Worm (Caenorhabditis elegans): Measurements from ENCODE around the gene ZK1290.14.

The ZK1290.14 gene

ce11 chrII:7534369-7534768 lies 21.0 kb downstream of the ZK1290.14 start, which contains the start of gene wrt-10:
wrt-10 (minus strand) TSS chrII:7534563.
- TF ChIP-seq ceh-16 (tag; optimal IDR thresholded peaks at IDR 0.05) (peak; percentile 44), nhr-129 (tag; optimal IDR thresholded peaks at IDR 0.05) (no peak), elt-1 (tag; optimal IDR thresholded peaks at IDR 0.05) (peak; percentile 53), nhr-237 (tag; optimal IDR thresholded peaks at IDR 0.05) (no peak), sma-9 (GFP tag; optimal IDR thresholded peaks at IDR 0.05) (peak; percentile 23), sma-9 (tag; optimal IDR thresholded peaks at IDR 0.05) (no peak), ZK546.5 (tag; optimal IDR thresholded peaks at IDR 0.05) (no peak)

ce11 chrII:7531478-7531877 lies 23.9 kb downstream of the ZK1290.14 start:
- peak; percentile 51 for TF ChIP-seq nhr-21 (tag; optimal IDR thresholded peaks at IDR 0.05)
- peak; percentile 29 for TF ChIP-seq nhr-25 (tag; optimal IDR thresholded peaks at IDR 0.05)
- no peak for TF ChIP-seq F13H6.1 (tag; optimal IDR thresholded peaks at IDR 0.05)
- peak; percentile 54 for TF ChIP-seq sma-9 (GFP tag; optimal IDR thresholded peaks at IDR 0.05)
- no peak for TF ChIP-seq sma-9 (tag; optimal IDR thresholded peaks at IDR 0.05)
- TF ChIP-seq nhr-77 (tag; optimal IDR thresholded peaks at IDR 0.05) = no peak

ce11 chrII:7530944-7531343 lies 24.4 kb downstream of the ZK1290.14 start, which contains the start of gene wrt-1:
wrt-1 (plus strand) TSS chrII:7530996.
- no peak for TF ChIP-seq unc-62 (GFP tag; optimal IDR thresholded peaks at IDR 0.05)
- no peak for TF ChIP-seq unc-55 (GFP tag; optimal IDR thresholded peaks at IDR 0.05)
- TF ChIP-seq sem-4 (tag; optimal IDR thresholded peaks at IDR 0.05) = no peak
- TF ChIP-seq C34F6.9 (tag; optimal IDR thresholded peaks at IDR 0.05) = no peak
- TF ChIP-seq lin-11 (tag; optimal IDR thresholded peaks at IDR 0.05) = no peak
- no peak for TF ChIP-seq lsy-2 (tag; optimal IDR thresholded peaks at IDR 0.05)
- no peak for TF ChIP-seq mdl-1 (tag; optimal IDR thresholded peaks at IDR 0.05)
- peak; percentile 12 for TF ChIP-seq nhr-21 (tag; optimal IDR thresholded peaks at IDR 0.05)
- no peak for TF ChIP-seq R02D3.7 (tag; optimal IDR thresholded peaks at IDR 0.05)
- no peak for TF ChIP-seq skn-1 (tag; optimal IDR thresholded peaks at IDR 0.05)
- no peak for TF ChIP-seq snpc-4 (tag; optimal IDR thresholded peaks at IDR 0.05)
- no peak for TF ChIP-seq zag-1 (tag; optimal IDR thresholded peaks at IDR 0.05)
- TF ChIP-seq ceh-82 (tag; optimal IDR thresholded peaks at IDR 0.05) = no peak
- TF ChIP-seq blmp-1 (tag; optimal IDR thresholded peaks at IDR 0.05; ENCODE audit: insufficient read depth) = peak; percentile 5
- TF ChIP-seq elt-1 (tag; optimal IDR thresholded peaks at IDR 0.05) = no peak
- TF ChIP-seq ama-1 (optimal IDR thresholded peaks at IDR 0.05) = no peak

- peak; percentile 95 for TF ChIP-seq F13H6.1 (tag; optimal IDR thresholded peaks at IDR 0.05)
- peak; percentile 52 for TF ChIP-seq nhr-10 (tag; optimal IDR thresholded peaks at IDR 0.05)
- peak; percentile 97 for TF ChIP-seq sma-3 (GFP tag; optimal IDR thresholded peaks at IDR 0.05)
- TF ChIP-seq ZK546.5 (tag; optimal IDR thresholded peaks at IDR 0.05) = no peak
- peak; percentile 69 for TF ChIP-seq Y55F3AM.14 (GFP tag; optimal IDR thresholded peaks at IDR 0.05)
- TF ChIP-seq lin-11 (tag; optimal IDR thresholded peaks at IDR 0.05) = no peak
- peak; percentile 98 for TF ChIP-seq crh-2 (tag; optimal IDR thresholded peaks at IDR 0.05)
- TF ChIP-seq egl-27 (tag; optimal IDR thresholded peaks at IDR 0.05) = peak; percentile 92
- TF ChIP-seq C34F6.9 (tag; optimal IDR thresholded peaks at IDR 0.05) = peak; percentile 96
- peak; percentile 62 for TF ChIP-seq gmeb-1 (tag; optimal IDR thresholded peaks at IDR 0.05)
- no peak for TF ChIP-seq ztf-11 (tag; optimal IDR thresholded peaks at IDR 0.05)
- no peak for TF ChIP-seq alr-1 (tag; optimal IDR thresholded peaks at IDR 0.05)
- peak; percentile 18 for TF ChIP-seq unc-62 (GFP tag; optimal IDR thresholded peaks at IDR 0.05)
- TF ChIP-seq skn-1 (tag; optimal IDR thresholded peaks at IDR 0.05) = peak; percentile 62
- no peak for TF ChIP-seq nhr-237 (tag; optimal IDR thresholded peaks at IDR 0.05)
- TF ChIP-seq blmp-1 (tag; optimal IDR thresholded peaks at IDR 0.05; ENCODE audit: insufficient read depth) = peak; percentile 71
- no peak for TF ChIP-seq nhr-77 (tag; optimal IDR thresholded peaks at IDR 0.05)
- peak; percentile 74 to 90 for TF ChIP-seq mdl-1 (tag; optimal IDR thresholded peaks at IDR 0.05)
- TF ChIP-seq lin-13 (GFP tag; optimal IDR thresholded peaks at IDR 0.05) = peak; percentile 47
- no peak for TF ChIP-seq dmd-4 (tag; optimal IDR thresholded peaks at IDR 0.05)
- peak; percentile 84 for TF ChIP-seq ztf-4 (tag; optimal IDR thresholded peaks at IDR 0.05)
- no peak for TF ChIP-seq elt-1 (tag; optimal IDR thresholded peaks at IDR 0.05)
- no peak for TF ChIP-seq nhr-23 (tag; optimal IDR thresholded peaks at IDR 0.05)
- TF ChIP-seq mab-5 (tag; optimal IDR thresholded peaks at IDR 0.05) = peak; percentile 27
- peak; percentile 87 for TF ChIP-seq fos-1 (tag; optimal IDR thresholded peaks at IDR 0.05)
- TF ChIP-seq sma-9 (GFP tag; optimal IDR thresholded peaks at IDR 0.05) = peak; percentile 98
- peak; percentile 18 for TF ChIP-seq sma-9 (tag; optimal IDR thresholded peaks at IDR 0.05)
- peak; percentile 53 for TF ChIP-seq zag-1 (tag; optimal IDR thresholded peaks at IDR 0.05)
- TF ChIP-seq peb-1 (tag; optimal IDR thresholded peaks at IDR 0.05) = no peak
- TF ChIP-seq nhr-129 (tag; optimal IDR thresholded peaks at IDR 0.05) = peak; percentile 93
- peak; percentile 18 for TF ChIP-seq snpc-4 (tag; optimal IDR thresholded peaks at IDR 0.05)
- TF ChIP-seq sem-4 (tag; optimal IDR thresholded peaks at IDR 0.05) = peak; percentile 79
- TF ChIP-seq nhr-21 (tag; optimal IDR thresholded peaks at IDR 0.05) = peak; percentile 94
- TF ChIP-seq nhr-11 (tag; optimal IDR thresholded peaks at IDR 0.05) = no peak
- no peak for TF ChIP-seq aly-2 (tag; optimal IDR thresholded peaks at IDR 0.05)
- TF ChIP-seq nhr-25 (tag; optimal IDR thresholded peaks at IDR 0.05) = peak; percentile 91
- TF ChIP-seq nhr-12 (tag; optimal IDR thresholded peaks at IDR 0.05) = no peak
- peak; percentile 84 for TF ChIP-seq nhr-6 (tag; optimal IDR thresholded peaks at IDR 0.05)
- TF ChIP-seq lsy-2 (tag; optimal IDR thresholded peaks at IDR 0.05) = peak; percentile 28 to 89
- peak; percentile 68 for TF ChIP-seq unc-55 (GFP tag; optimal IDR thresholded peaks at IDR 0.05)
These were observed 26.2 kb downstream of the ZK1290.14 start, which contains the start of gene ZK1290.5 for ce11 chrII:7529078-7529683. ZK1290.5 (plus strand) TSS chrII:7529643.

All from whole organism, L2 larva.